Fruit fly (Drosophila melanogaster) whole organism, embryonic: ENCODE measurements around the gene CG31075.

ENCODE experiments used
- Aef1 ChIP-seq: fragments of 200-800 bp; sonication (Bioruptor generic); IDR thresholded peaks from 3 replicates; pipeline ENCODE4 v1.3.6; 2022; ENCODE audit warnings: missing biosample characterization, missing genetic modification characterization
- Asciz ChIP-seq: fragments of 200-800 bp; sonication (Bioruptor generic); optimal IDR thresholded peaks from 2 replicates; lab custom pipeline; 2017; ENCODE audit warnings: missing biosample characterization, mild to moderate bottlenecking, missing genetic modification characterization, missing genetic modification reagents
- B-H1 ChIP-seq: fragments of 200-800 bp; sonication (Bioruptor generic); IDR thresholded peaks from 3 replicates; pipeline ENCODE4 v1.3.6; 2022; ENCODE audit warnings: missing biosample characterization, missing genetic modification characterization
- C15 ChIP-seq: fragments of 200-800 bp; sonication (Bioruptor generic); IDR thresholded peaks from 3 replicates; pipeline ENCODE4 v1.3.6; 2022; ENCODE audit warnings: missing biosample characterization, missing genetic modification characterization
- CG10147 ChIP-seq: fragments of 200-800 bp; sonication (Bioruptor generic); optimal IDR thresholded peaks from 2 replicates; lab custom pipeline; 2019; ENCODE audit warnings: missing biosample characterization, mild to moderate bottlenecking, missing genetic modification characterization, moderate library complexity
- CG11560 ChIP-seq: fragments of 200-800 bp; sonication (Bioruptor generic); IDR thresholded peaks from 3 replicates; pipeline ENCODE4 v1.3.6; 2022; ENCODE audit warnings: missing biosample characterization, missing genetic modification characterization
- CG12155 ChIP-seq: fragments of 200-800 bp; sonication (Bioruptor generic); optimal IDR thresholded peaks from 3 replicates; lab custom pipeline; 2016; ENCODE audit warnings: missing biosample characterization, missing genetic modification characterization
- CG12299 ChIP-seq: fragments of 200-800 bp; sonication (Bioruptor generic); optimal IDR thresholded peaks from 2 replicates; lab custom pipeline; 2018; ENCODE audit warnings: missing biosample characterization, mild to moderate bottlenecking, missing genetic modification characterization
- CG13624 ChIP-seq: fragments of 200-800 bp; sonication (Bioruptor generic); optimal IDR thresholded peaks from 2 replicates; lab custom pipeline; 2016; ENCODE audit warnings: missing biosample characterization, missing genetic modification characterization
- CG14965 ChIP-seq: fragments of 200-800 bp; sonication (Bioruptor generic); optimal IDR thresholded peaks from 2 replicates; lab custom pipeline; 2016; ENCODE audit warnings: missing biosample characterization, missing genetic modification characterization, borderline replicate concordance
- CG15011 ChIP-seq: fragments of 200-800 bp; sonication (Bioruptor generic); optimal IDR thresholded peaks from 3 replicates; lab custom pipeline; 2018; ENCODE audit warnings: missing biosample characterization, mild to moderate bottlenecking, missing genetic modification characterization
- CG1529 ChIP-seq: fragments of 200-800 bp; sonication (Bioruptor generic); optimal IDR thresholded peaks from 3 replicates; lab custom pipeline; 2018; ENCODE audit warnings: missing biosample characterization, missing genetic modification characterization
- CG15601 ChIP-seq: fragments of 200-800 bp; sonication (Bioruptor generic); optimal IDR thresholded peaks from 3 replicates; lab custom pipeline; 2019; ENCODE audit warnings: missing biosample characterization, mild to moderate bottlenecking, missing genetic modification characterization, moderate library complexity
- CG17186 ChIP-seq: fragments of 200-800 bp; sonication (Bioruptor generic); optimal IDR thresholded peaks from 3 replicates; lab custom pipeline; 2017; ENCODE audit warnings: missing biosample characterization, missing genetic modification reagents, missing genetic modification characterization
- CG18262 ChIP-seq: fragments of 200-800 bp; optimal IDR thresholded peaks from 3 replicates; lab custom pipeline; 2019; ENCODE audit warnings: missing biosample characterization, mild to moderate bottlenecking, missing genetic modification characterization, moderate library complexity
- CG18599 ChIP-seq: fragments of 200-800 bp; sonication (Bioruptor generic); optimal IDR thresholded peaks from 3 replicates; lab custom pipeline; 2017; ENCODE audit warnings: missing biosample characterization, missing genetic modification characterization, mild to moderate bottlenecking, moderate library complexity, missing genetic modification reagents
- CG18619 ChIP-seq: fragments of 200-800 bp; sonication (Bioruptor generic); optimal IDR thresholded peaks from 3 replicates; lab custom pipeline; 2017; ENCODE audit warnings: missing biosample characterization, mild to moderate bottlenecking, missing genetic modification characterization
- CG2129 ChIP-seq: fragments of 200-800 bp; sonication (Bioruptor generic); IDR thresholded peaks from 2 replicates; pipeline ENCODE4 v1.3.6; 2022; ENCODE audit warnings: missing biosample characterization, missing genetic modification characterization; ENCODE audit not compliant: partially characterized antibody
- CG30020 ChIP-seq: fragments of 200-800 bp; optimal IDR thresholded peaks from 2 replicates; lab custom pipeline; 2019; ENCODE audit warnings: missing biosample characterization, mild to moderate bottlenecking, missing genetic modification characterization, moderate library complexity
- CG31365 ChIP-seq: fragments of 200-800 bp; sonication (Bioruptor generic); optimal IDR thresholded peaks from 2 replicates; lab custom pipeline; 2018; ENCODE audit warnings: missing biosample characterization, mild to moderate bottlenecking, missing genetic modification characterization
- CG3726 ChIP-seq: fragments of 200-800 bp; sonication (Bioruptor generic); IDR thresholded peaks from 3 replicates; pipeline ENCODE4, ENCODE4 v1.3.6; 2022; ENCODE audit warnings: missing biosample characterization, missing genetic modification characterization
- CG4282 ChIP-seq: fragments of 200-800 bp; sonication (Bioruptor generic); optimal IDR thresholded peaks from 2 replicates; lab custom pipeline; 2016; ENCODE audit warnings: missing biosample characterization, missing genetic modification characterization
- CG4707 ChIP-seq: fragments of 200-800 bp; sonication (Bioruptor generic); optimal IDR thresholded peaks from 2 replicates; lab custom pipeline; 2018; ENCODE audit warnings: missing biosample characterization, mild to moderate bottlenecking, missing genetic modification characterization, moderate library complexity
- CG5953 ChIP-seq: fragments of 200-800 bp; sonication (Bioruptor generic); IDR thresholded peaks from 2 replicates; pipeline ENCODE4 v1.3.6; 2022; ENCODE audit warnings: missing biosample characterization, missing genetic modification characterization
- CG6854 ChIP-seq: fragments of 200-800 bp; sonication (Bioruptor generic); optimal IDR thresholded peaks from 3 replicates; lab custom pipeline; 2017; ENCODE audit warnings: missing biosample characterization, mild to moderate bottlenecking, missing genetic modification characterization
- CG8765 ChIP-seq: fragments of 200-800 bp; sonication (Bioruptor generic); IDR thresholded peaks from 2 replicates; pipeline ENCODE4 v1.3.6; 2022; ENCODE audit warnings: missing biosample characterization, missing genetic modification characterization
- Dip3 ChIP-seq: fragments of 200-800 bp; sonication (Bioruptor generic); optimal IDR thresholded peaks from 3 replicates; lab custom pipeline; 2016; ENCODE audit warnings: missing biosample characterization, missing genetic modification characterization
- ERR ChIP-seq: fragments of 200-800 bp; sonication (Bioruptor generic); optimal IDR thresholded peaks from 2 replicates; lab custom pipeline; 2016; ENCODE audit warnings: missing biosample characterization, missing genetic modification characterization
- Fer1 ChIP-seq: fragments of 200-800 bp; sonication (Bioruptor generic); optimal IDR thresholded peaks from 2 replicates; lab custom pipeline; 2017; ENCODE audit warnings: missing biosample characterization, mild to moderate bottlenecking, missing genetic modification characterization
- HLH3B ChIP-seq: fragments of 200-800 bp; sonication (Bioruptor generic); IDR thresholded peaks from 2 replicates; pipeline ENCODE4 v1.3.6; 2022; ENCODE audit warnings: missing biosample characterization, missing genetic modification characterization
- Lpt ChIP-seq: fragments of >200 bp; optimal IDR thresholded peaks from 2 replicates; lab custom pipeline; 2018; ENCODE audit warnings: missing biosample characterization, missing genetic modification characterization
- Mad ChIP-seq: fragments of 200-800 bp; sonication (Bioruptor generic); optimal IDR thresholded peaks from 2 replicates; lab custom pipeline; 2016; ENCODE audit warnings: missing biosample characterization, missing genetic modification characterization
- Max ChIP-seq: fragments of 200-800 bp; sonication (Bioruptor generic); optimal IDR thresholded peaks from 2 replicates; lab custom pipeline; 2016; ENCODE audit warnings: missing biosample characterization, mild to moderate bottlenecking, missing genetic modification characterization
- NK7.1 ChIP-seq: fragments of 200-800 bp; sonication (Bioruptor generic); optimal IDR thresholded peaks from 3 replicates; lab custom pipeline; 2016; ENCODE audit warnings: missing biosample characterization, missing genetic modification characterization
- Side ChIP-seq: fragments of 200-800 bp; sonication (Bioruptor generic); optimal IDR thresholded peaks from 2 replicates; lab custom pipeline; 2016; ENCODE audit warnings: missing biosample characterization, missing genetic modification characterization
- Six4 ChIP-seq: fragments of 200-800 bp; sonication (Bioruptor generic); optimal IDR thresholded peaks from 2 replicates; lab custom pipeline; 2016; ENCODE audit warnings: missing biosample characterization, missing genetic modification characterization
- Trl ChIP-seq, 3 experiments: fragments of >200 bp in 2 of 3; fragments of 200-800 bp in 1 of 3; sonication (Bioruptor generic) in 1 of 3; optimal IDR thresholded peaks; 2 replicates in 1 of 3; 3 replicates in 2 of 3; lab custom pipeline; 2016 to 2017; ENCODE audit warnings: missing biosample characterization in 1 of 3, missing genetic modification characterization in 1 of 3
- cas ChIP-seq: fragments of 200-800 bp; sonication (Bioruptor generic); IDR thresholded peaks from 2 replicates; pipeline ENCODE4 v1.3.6; 2022; ENCODE audit warnings: missing biosample characterization, missing genetic modification characterization
- danr ChIP-seq: fragments of 200-800 bp; sonication (Bioruptor generic); IDR thresholded peaks from 2 replicates; pipeline ENCODE4 v1.3.6; 2022; ENCODE audit warnings: missing biosample characterization, missing genetic modification characterization
- ems ChIP-seq: fragments of 200-800 bp; sonication (Bioruptor generic); optimal IDR thresholded peaks from 3 replicates; lab custom pipeline; 2016; ENCODE audit warnings: missing biosample characterization, missing genetic modification characterization
- fd3F ChIP-seq: fragments of 200-800 bp; sonication (Bioruptor generic); optimal IDR thresholded peaks from 2 replicates; lab custom pipeline; 2018; ENCODE audit warnings: missing biosample characterization, mild to moderate bottlenecking, missing genetic modification characterization, moderate library complexity
- gcm ChIP-seq: fragments of 200-800 bp; sonication (Bioruptor generic); optimal IDR thresholded peaks from 2 replicates; lab custom pipeline; 2019; ENCODE audit warnings: missing biosample characterization, mild to moderate bottlenecking, missing genetic modification characterization, moderate library complexity
- lab ChIP-seq: fragments of 200-800 bp; sonication (Bioruptor generic); optimal IDR thresholded peaks from 3 replicates; lab custom pipeline; 2017; ENCODE audit warnings: missing biosample characterization, missing genetic modification characterization, mild to moderate bottlenecking, moderate library complexity, missing genetic modification reagents
- psq ChIP-seq: fragments of 200-800 bp; sonication (Bioruptor generic); optimal IDR thresholded peaks from 2 replicates; lab custom pipeline; 2017; ENCODE audit warnings: missing biosample characterization, missing genetic modification characterization
- row ChIP-seq: fragments of 200-800 bp; sonication (Bioruptor generic); IDR thresholded peaks from 3 replicates; pipeline ENCODE4 v1.3.6; 2022; ENCODE audit warnings: missing biosample characterization, missing genetic modification characterization
- sd ChIP-seq: fragments of 200-800 bp; sonication (Bioruptor generic); optimal IDR thresholded peaks from 3 replicates; lab custom pipeline; 2018; ENCODE audit warnings: missing biosample characterization, mild to moderate bottlenecking, missing genetic modification characterization, moderate library complexity
- sug ChIP-seq: fragments of 200-800 bp; optimal IDR thresholded peaks from 2 replicates; lab custom pipeline; 2019; ENCODE audit warnings: missing biosample characterization, mild to moderate bottlenecking, missing genetic modification characterization, moderate library complexity
- tx ChIP-seq: fragments of 200-800 bp; sonication (Bioruptor generic); optimal IDR thresholded peaks from 2 replicates; lab custom pipeline; 2016; ENCODE audit warnings: missing biosample characterization, missing genetic modification characterization
- vfl ChIP-seq: fragments of 200-800 bp; sonication (Bioruptor generic); optimal IDR thresholded peaks from 2 replicates; lab custom pipeline; 2016; ENCODE audit warnings: missing biosample characterization, missing genetic modification characterization
- zen ChIP-seq: fragments of 200-800 bp; sonication (Bioruptor generic); optimal IDR thresholded peaks from 3 replicates; lab custom pipeline; 2018; ENCODE audit warnings: missing biosample characterization, mild to moderate bottlenecking, missing genetic modification characterization, moderate library complexity

Gene CG31075

DNA sequence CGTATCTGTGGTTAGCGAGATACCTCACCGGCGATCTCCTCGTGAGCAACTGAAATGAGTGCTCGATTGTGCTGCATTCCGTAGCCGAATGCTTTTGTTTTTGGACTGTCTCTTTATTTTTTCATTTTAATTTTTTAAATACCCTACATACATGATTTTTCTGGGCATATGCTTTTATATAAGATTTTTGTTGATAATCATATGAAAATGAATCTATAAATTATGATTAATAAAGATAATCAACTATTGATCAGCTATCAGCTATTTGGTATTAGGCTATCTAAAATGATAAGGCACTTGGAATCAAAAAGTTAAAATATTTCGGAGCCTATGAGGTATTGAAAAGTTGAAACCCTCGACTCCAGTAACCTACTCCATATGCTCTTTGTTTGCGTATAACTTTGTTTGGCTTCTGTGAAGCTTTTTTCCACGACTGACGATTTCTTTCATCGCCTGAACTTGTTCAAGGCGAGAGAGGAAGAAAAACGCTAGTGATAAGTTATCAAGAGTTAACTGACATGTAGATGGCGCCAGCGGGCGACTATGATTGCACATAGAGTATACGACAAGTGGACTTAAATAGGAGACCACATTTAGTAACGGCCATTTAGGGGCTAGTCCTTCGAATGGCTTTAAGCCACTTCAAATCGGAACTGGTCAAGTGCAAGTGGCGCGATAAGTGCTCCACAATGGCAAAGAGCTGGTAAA, 1.6 kb upstream of the CG31075 start, which contains the start of gene CG31076 (continued):
- TF ChIP-seq danr: no peak
- TF ChIP-seq CG13624 (GFP tag; lab: Kevin White, UChicago): no peak
- TF ChIP-seq CG4707 (GFP tag; lab: Kevin White, UChicago): no peak
- TF ChIP-seq Trl (optimal IDR thresholded peaks at IDR 0.05; lab: Kevin White, UChicago): no peak
- TF ChIP-seq Trl (GFP tag; optimal IDR thresholded peaks at IDR 0.05; lab: Kevin White, UChicago): no peak
- TF ChIP-seq CG30020 (tag; lab: Kevin White, UChicago): no peak
- TF ChIP-seq zen (tag; lab: Kevin White, UChicago): no peak
- no peak for TF ChIP-seq B-H1 (GFP tag; lab: Robert Waterston, UW)
- TF ChIP-seq CG5953 (GFP tag; lab: Robert Waterston, UW): no peak
- no peak for TF ChIP-seq CG1529 (GFP tag; lab: Kevin White, UChicago)
- TF ChIP-seq Fer1 (GFP tag; lab: Kevin White, UChicago): no peak
- TF ChIP-seq ems (GFP tag; lab: Kevin White, UChicago): no peak
- no peak for TF ChIP-seq CG17186
- TF ChIP-seq CG4282: no peak
- peak; percentile 77 for TF ChIP-seq sd
- TF ChIP-seq gcm (GFP tag; lab: Kevin White, UChicago): no peak
- TF ChIP-seq sug (tag; lab: Kevin White, UChicago): no peak
- TF ChIP-seq CG18599 (GFP tag; lab: Kevin White, UChicago): peak; percentile 41
- TF ChIP-seq vfl (GFP tag; lab: Kevin White, UChicago): no peak
- TF ChIP-seq Six4 (GFP tag; lab: Kevin White, UChicago): no peak
- TF ChIP-seq CG15601 (tag; lab: Kevin White, UChicago): no peak
- no peak for TF ChIP-seq ERR (GFP tag; lab: Kevin White, UChicago)
- no peak for TF ChIP-seq tx (GFP tag; lab: Kevin White, UChicago)
- no peak for TF ChIP-seq CG31365
- no peak for TF ChIP-seq C15 (GFP tag; lab: Robert Waterston, UW)
- no peak for TF ChIP-seq Lpt (GFP tag; lab: Kevin White, UChicago)
- TF ChIP-seq CG8765 (GFP tag; lab: Robert Waterston, UW): no peak
- no peak for TF ChIP-seq CG18619 (GFP tag; lab: Kevin White, UChicago)
- no peak for TF ChIP-seq CG2129 (GFP tag; lab: Robert Waterston, UW)
- peak; percentile 82; the same call in 2 of the 3 replicates for TF ChIP-seq row
- no peak for TF ChIP-seq psq (GFP tag; lab: Kevin White, UChicago)
- TF ChIP-seq Dip3 (GFP tag; lab: Kevin White, UChicago): no peak
- peak; percentile 30 for TF ChIP-seq Max (GFP tag; lab: Kevin White, UChicago)
- no peak for TF ChIP-seq CG18262 (tag; lab: Kevin White, UChicago)
- no peak for TF ChIP-seq Mad (GFP tag; lab: Kevin White, UChicago)
- no peak for TF ChIP-seq CG12299
- no peak for TF ChIP-seq CG12155 (GFP tag; lab: Kevin White, UChicago)
- TF ChIP-seq lab (GFP tag; lab: Kevin White, UChicago): no peak
- no peak for TF ChIP-seq CG10147 (GFP tag; lab: Kevin White, UChicago)
- TF ChIP-seq NK7.1 (GFP tag; lab: Kevin White, UChicago): no peak
- TF ChIP-seq CG11560 (tag; lab: Robert Waterston, UW): no peak
- TF ChIP-seq CG3726: no peak
- 0 out of 2 replicates have a peak, but pooled peaks have one; percentile 19 for TF ChIP-seq cas
- no peak for TF ChIP-seq Aef1 (GFP tag; lab: Robert Waterston, UW)
- TF ChIP-seq HLH3B (GFP tag; lab: Robert Waterston, UW): peak; percentile 42
- no peak for TF ChIP-seq CG14965
- TF ChIP-seq Side: no peak
- TF ChIP-seq fd3F (GFP tag; lab: Kevin White, UChicago): no peak
- TF ChIP-seq CG15011: no peak
- TF ChIP-seq CG6854 (GFP tag; lab: Kevin White, UChicago): no peak
- TF ChIP-seq Asciz (GFP tag; lab: Kevin White, UChicago): peak; percentile 14
